Worm (Caenorhabditis elegans) whole organism, L2 larva: ENCODE results near the gene acs-14.
A peak's percentile ranks its signal among the peaks of the same experiment; 100 is the strongest.

Experiments
- R02D3.7 ChIP-seq: fragments of 150-350 bp; optimal IDR thresholded peaks from 2 replicates; lab custom pipeline; 2014; ENCODE audit warnings: missing biosample characterization, missing genetic modification characterization
- ZK546.5 ChIP-seq: sonication (generic microtip); optimal IDR thresholded peaks from 2 replicates; lab custom pipeline; 2017; ENCODE audit warnings: missing biosample characterization, missing genetic modification characterization
- alr-1 ChIP-seq: fragments of 150-350 bp; optimal IDR thresholded peaks from 2 replicates; lab custom pipeline; 2014; ENCODE audit warnings: missing biosample characterization, missing genetic modification characterization
- aly-2 ChIP-seq: fragments of 150-350 bp; optimal IDR thresholded peaks from 2 replicates; lab custom pipeline; 2014; ENCODE audit warnings: missing biosample characterization, missing genetic modification characterization
- ama-1 ChIP-seq: fragments of 150-350 bp; optimal IDR thresholded peaks from 2 replicates; lab custom pipeline; 2018; ENCODE audit warnings: inconsistent platforms
- blmp-1 ChIP-seq: sonication (generic microtip); optimal IDR thresholded peaks from 2 replicates; lab custom pipeline; 2017; ENCODE audit warnings: missing genetic modification characterization, mild to moderate bottlenecking, missing compliant biosample characterization, antibody characterized with exemption, moderate library complexity; ENCODE audit not compliant: insufficient read depth
- ceh-16 ChIP-seq: fragments of 150-350 bp; optimal IDR thresholded peaks from 2 replicates; lab custom pipeline; 2014; ENCODE audit warnings: missing biosample characterization, missing genetic modification characterization
- crh-2 ChIP-seq: sonication (generic microtip); optimal IDR thresholded peaks from 2 replicates; lab custom pipeline; 2017; ENCODE audit warnings: missing biosample characterization, missing genetic modification characterization
- egl-27 ChIP-seq: sonication (generic microtip); optimal IDR thresholded peaks from 3 replicates; lab custom pipeline; 2017; ENCODE audit warnings: missing biosample characterization, missing genetic modification reagents, missing genetic modification characterization
- elt-1 ChIP-seq: fragments of 150-350 bp; optimal IDR thresholded peaks from 2 replicates; lab custom pipeline; 2014; ENCODE audit warnings: missing biosample characterization, missing genetic modification characterization
- fos-1 ChIP-seq: fragments of 150-350 bp; optimal IDR thresholded peaks from 2 replicates; lab custom pipeline; 2014; ENCODE audit warnings: missing biosample characterization, missing genetic modification characterization
- lin-39 ChIP-seq: fragments of 150-350 bp; optimal IDR thresholded peaks from 2 replicates; lab custom pipeline; 2014; ENCODE audit warnings: missing biosample characterization, missing genetic modification reagents, missing genetic modification characterization
- mab-5 ChIP-seq: fragments of 150-350 bp; optimal IDR thresholded peaks from 2 replicates; lab custom pipeline; 2014; ENCODE audit warnings: missing biosample characterization, missing genetic modification characterization
- mbf-1 ChIP-seq: sonication (generic microtip); optimal IDR thresholded peaks from 2 replicates; lab custom pipeline; 2017; ENCODE audit warnings: missing biosample characterization, missing genetic modification characterization
- mdl-1 ChIP-seq, 2 experiments: fragments of 150-350 bp in 1 of 2; sonication (generic microtip) in 1 of 2; optimal IDR thresholded peaks; 2 replicates each; lab custom pipeline; 2017; ENCODE audit warnings: missing biosample characterization in 2 of 2, missing genetic modification characterization in 2 of 2
- nhr-10 ChIP-seq: sonication (generic microtip); optimal IDR thresholded peaks from 2 replicates; lab custom pipeline; 2017; ENCODE audit warnings: missing biosample characterization, missing genetic modification characterization
- nhr-11 ChIP-seq: fragments of 150-350 bp; optimal IDR thresholded peaks from 2 replicates; lab custom pipeline; 2014; ENCODE audit warnings: missing biosample characterization, missing genetic modification characterization
- nhr-129 ChIP-seq: fragments of 150-350 bp; optimal IDR thresholded peaks from 2 replicates; lab custom pipeline; 2014; ENCODE audit warnings: missing biosample characterization, missing genetic modification characterization
- nhr-21 ChIP-seq: fragments of 150-350 bp; optimal IDR thresholded peaks from 2 replicates; lab custom pipeline; 2014; ENCODE audit warnings: missing biosample characterization, missing genetic modification characterization
- nhr-25 ChIP-seq: fragments of 150-350 bp; sonication (generic microtip); optimal IDR thresholded peaks from 3 replicates; lab custom pipeline; 2014; ENCODE audit warnings: missing biosample characterization, missing genetic modification characterization
- nhr-77 ChIP-seq: fragments of 150-350 bp; optimal IDR thresholded peaks from 2 replicates; lab custom pipeline; 2014; ENCODE audit warnings: missing biosample characterization, missing genetic modification characterization
- peb-1 ChIP-seq: fragments of 150-350 bp; optimal IDR thresholded peaks from 2 replicates; lab custom pipeline; 2014; ENCODE audit warnings: missing biosample characterization, missing genetic modification characterization
- skn-1 ChIP-seq: sonication (generic microtip); optimal IDR thresholded peaks from 2 replicates; lab custom pipeline; 2017; ENCODE audit warnings: missing biosample characterization, missing genetic modification characterization
- sma-3 ChIP-seq: sonication (generic microtip); optimal IDR thresholded peaks from 2 replicates; lab custom pipeline; 2016; ENCODE audit warnings: missing genetic modification reagents, missing genetic modification characterization, missing compliant biosample characterization
- sma-9 ChIP-seq, 2 experiments: fragments of 150-350 bp in 1 of 2; sonication (generic microtip) in 1 of 2; optimal IDR thresholded peaks; 2 replicates each; lab custom pipeline; 2014 to 2016; ENCODE audit warnings: missing genetic modification characterization in 2 of 2, mild to moderate bottlenecking in 1 of 2, missing biosample characterization in 1 of 2, missing compliant biosample characterization in 1 of 2, missing genetic modification reagents in 1 of 2, moderate library complexity in 1 of 2
- snpc-4 ChIP-seq: fragments of 150-350 bp; optimal IDR thresholded peaks from 2 replicates; lab custom pipeline; 2014; ENCODE audit warnings: missing biosample characterization, missing genetic modification characterization
- unc-39 ChIP-seq: fragments of 150-350 bp; optimal IDR thresholded peaks from 2 replicates; lab custom pipeline; 2014; ENCODE audit warnings: missing biosample characterization, missing genetic modification characterization
- unc-62 ChIP-seq: fragments of 150-350 bp; optimal IDR thresholded peaks from 2 replicates; lab custom pipeline; 2014; ENCODE audit warnings: missing biosample characterization, missing genetic modification reagents, missing genetic modification characterization
- ztf-1 ChIP-seq: fragments of 200-800 bp; sonication (Bioruptor generic); conservative IDR thresholded peaks from 2 replicates; pipeline ENCODE4 v1.3.6; 2022; ENCODE audit warnings: missing genetic modification characterization, missing compliant biosample characterization
- ztf-4 ChIP-seq: fragments of 150-350 bp; optimal IDR thresholded peaks from 2 replicates; lab custom pipeline; 2014; ENCODE audit warnings: missing biosample characterization, missing genetic modification characterization

The acs-14 gene

ce11 chrV:9480566-9480965 is 27.4 kb upstream of the acs-14 start, which contains the start of gene K06A4.6:
Gene K06A4.6 (minus strand): TSS chrV:9480666.
- no peak for TF ChIP-seq nhr-129 (tag; lab: Kevin White, UChicago)
- TF ChIP-seq mdl-1 (tag; optimal IDR thresholded peaks at IDR 0.05; lab: Kevin White, UChicago): no peak
- TF ChIP-seq nhr-10 (tag; lab: Kevin White, UChicago): no peak
- TF ChIP-seq mbf-1 (tag; lab: Kevin White, UChicago): no peak

ce11 chrV:9483738-9484256 is 24.1 kb upstream of the acs-14 start, which contains the start of gene K06A4.2:
Gene K06A4.2 (plus strand): TSS chrV:9484206.
- no peak for TF ChIP-seq mab-5 (tag; lab: Kevin White, UChicago)
- TF ChIP-seq nhr-77 (tag; lab: Kevin White, UChicago): no peak
- TF ChIP-seq egl-27: no peak
- no peak for TF ChIP-seq crh-2
- no peak for TF ChIP-seq aly-2
- no peak for TF ChIP-seq R02D3.7 (tag; lab: Kevin White, UChicago)
- TF ChIP-seq mdl-1 (tag; optimal IDR thresholded peaks at IDR 0.05; lab: Kevin White, UChicago): no peak
- no peak for TF ChIP-seq ztf-4
- TF ChIP-seq ZK546.5 (tag; lab: Kevin White, UChicago): no peak
- no peak for TF ChIP-seq unc-62
- no peak for TF ChIP-seq fos-1 (tag; lab: Kevin White, UChicago)
- no peak for TF ChIP-seq skn-1 (tag; lab: Kevin White, UChicago)

ce11 chrV:9485508-9485907 is 22.4 kb upstream of the acs-14 start:
- TF ChIP-seq ceh-16 (tag; lab: Kevin White, UChicago) (no peak), ztf-1 (GFP tag; lab: Robert Waterston, UW) (no peak), snpc-4 (tag; lab: Kevin White, UChicago) (no peak), lin-39 (tag; lab: Kevin White, UChicago) (no peak), unc-39 (tag; lab: Kevin White, UChicago) (no peak), ZK546.5 (tag; lab: Kevin White, UChicago) (no peak), fos-1 (tag; lab: Kevin White, UChicago) (no peak)

- TF ChIP-seq unc-62: no peak
- TF ChIP-seq fos-1 (tag; lab: Kevin White, UChicago): peak; percentile 28
- no peak for TF ChIP-seq nhr-25 (tag; lab: Kevin White, UChicago)
- no peak for TF ChIP-seq nhr-10 (tag; lab: Kevin White, UChicago)
- TF ChIP-seq elt-1 (tag; lab: Kevin White, UChicago): no peak
Observed at ce11 chrV:9489411-9489810, 18.5 kb upstream of the acs-14 start, which contains the start of gene K06A4.10. Gene K06A4.10 (minus strand): TSS chrV:9489800.

ce11 chrV:9491440-9492160 is 16.3 kb upstream of the acs-14 start, which contains the start of gene K06A4.7:
Gene K06A4.7 (minus strand): TSS chrV:9491490.
- TF ChIP-seq ama-1 (lab: Kevin White, UChicago) (no peak), aly-2 (no peak), alr-1 (tag; lab: Kevin White, UChicago) (no peak), R02D3.7 (tag; lab: Kevin White, UChicago) (no peak), crh-2 (peak; percentile 45), blmp-1 (tag; lab: Kevin White, UChicago) (no peak), nhr-129 (tag; lab: Kevin White, UChicago) (no peak), egl-27 (no peak), nhr-21 (tag; lab: Kevin White, UChicago) (no peak), sma-3 (no peak), lin-39 (tag; lab: Kevin White, UChicago) (no peak), peb-1 (tag; lab: Kevin White, UChicago) (no peak), mdl-1 (tag; optimal IDR thresholded peaks at IDR 0.05; lab: Kevin White, UChicago) (no peak), nhr-11 (tag; lab: Kevin White, UChicago) (no peak), fos-1 (tag; lab: Kevin White, UChicago) (peak; percentile 35), sma-9 (GFP tag; optimal IDR thresholded peaks at IDR 0.05; lab: Kevin White, UChicago) (peak; percentile 46), sma-9 (tag; optimal IDR thresholded peaks at IDR 0.05; lab: Kevin White, UChicago) (no peak), nhr-10 (tag; lab: Kevin White, UChicago) (no peak)
- TF ChIP-seq, all 48 proteins: peak for 3
